Worm (Caenorhabditis elegans): ENCODE measurements around the gene F01F1.15.

- no peak for TF ChIP-seq ztf-11 (tag; optimal IDR thresholded peaks at IDR 0.05)
- TF ChIP-seq unc-39 (tag; optimal IDR thresholded peaks at IDR 0.05), result no peak
- TF ChIP-seq nhr-28 (tag; optimal IDR thresholded peaks at IDR 0.05), result no peak
- no peak for TF ChIP-seq nhr-237 (tag; optimal IDR thresholded peaks at IDR 0.05)
- TF ChIP-seq ceh-83 (GFP tag; optimal IDR thresholded peaks at IDR 0.05), result no peak
- TF ChIP-seq nhr-2 (tag; optimal IDR thresholded peaks at IDR 0.05), result peak; percentile 85
- no peak for TF ChIP-seq snpc-4 (tag; optimal IDR thresholded peaks at IDR 0.05)
- no peak for TF ChIP-seq unc-62 (GFP tag; optimal IDR thresholded peaks at IDR 0.05)
- no peak for TF ChIP-seq drap-1 (GFP tag; optimal IDR thresholded peaks at IDR 0.05)
Measured at ce11 chrIII:5900709-5901108, 31.4 kb upstream of the F01F1.15 start.

Measured in whole organism, mixed stage, embryonic.